Fruit fly (Drosophila melanogaster): ENCODE data around the gene Inx2.

DNA sequence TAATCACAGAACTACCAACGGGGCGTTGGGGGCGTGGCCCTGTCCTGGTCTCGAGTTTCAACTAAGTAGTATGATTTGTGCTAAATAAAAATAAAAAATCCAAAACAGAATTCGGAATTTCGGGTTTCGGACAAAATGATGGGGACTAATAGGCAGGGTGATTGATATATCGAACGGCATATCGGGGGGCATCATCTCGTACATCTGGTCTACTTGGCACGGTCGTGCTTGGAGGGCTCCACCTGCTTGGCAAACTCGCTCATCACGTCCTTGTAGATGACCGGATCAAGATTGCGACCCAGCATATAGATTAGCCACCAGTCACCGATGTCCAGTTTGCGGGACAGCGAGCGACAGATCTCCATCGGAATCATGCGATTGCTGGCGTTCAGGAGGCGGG lies 24.3 kb upstream of the Inx2 start:
- no peak for TF ChIP-seq h (GFP tag; optimal IDR thresholded peaks at IDR 0.05)
- TF ChIP-seq usp (GFP tag; optimal IDR thresholded peaks at IDR 0.05), result no peak

Data from whole organism, wandering third instar larva.